Fruit fly (Drosophila melanogaster) whole organism, embryonic: ENCODE results near the gene CG12115.

ENCODE experiments used
- Antp ChIP-seq: fragments of 200-800 bp; sonication (Bioruptor generic); optimal IDR thresholded peaks from 3 replicates; lab custom pipeline; 2016; ENCODE audit warnings: missing biosample characterization, missing genetic modification characterization
- Atf-2 ChIP-seq: fragments of 200-800 bp; sonication (Bioruptor generic); optimal IDR thresholded peaks from 2 replicates; lab custom pipeline; 2016; ENCODE audit warnings: missing biosample characterization, missing genetic modification characterization
- B-H2 ChIP-seq: fragments of 200-800 bp; sonication (Bioruptor generic); optimal IDR thresholded peaks from 2 replicates; lab custom pipeline; 2018; ENCODE audit warnings: missing biosample characterization, mild to moderate bottlenecking, missing genetic modification characterization
- CG10209 ChIP-seq: fragments of 200-800 bp; sonication (Bioruptor generic); optimal IDR thresholded peaks from 3 replicates; lab custom pipeline; 2017; ENCODE audit warnings: missing biosample characterization, mild to moderate bottlenecking, missing genetic modification characterization, missing genetic modification reagents
- CG1024 ChIP-seq: fragments of 200-800 bp; sonication (Bioruptor generic); IDR thresholded peaks from 2 replicates; pipeline ENCODE4 v1.3.6; 2022; ENCODE audit warnings: missing biosample characterization, missing genetic modification characterization
- CG10543 ChIP-seq: fragments of 200-800 bp; sonication (Bioruptor generic); optimal IDR thresholded peaks from 3 replicates; lab custom pipeline; 2017; ENCODE audit warnings: missing biosample characterization, mild to moderate bottlenecking, missing genetic modification characterization, moderate library complexity
- CG11085 ChIP-seq: fragments of 200-800 bp; sonication (Bioruptor generic); IDR thresholded peaks from 2 replicates; pipeline ENCODE4 v1.3.6; 2022; ENCODE audit warnings: missing biosample characterization, missing genetic modification characterization
- CG12236 ChIP-seq: fragments of 200-800 bp; sonication (Bioruptor generic); optimal IDR thresholded peaks from 2 replicates; lab custom pipeline; 2016; ENCODE audit warnings: missing biosample characterization, missing genetic modification characterization
- CG12299 ChIP-seq: fragments of 200-800 bp; sonication (Bioruptor generic); optimal IDR thresholded peaks from 2 replicates; lab custom pipeline; 2018; ENCODE audit warnings: missing biosample characterization, mild to moderate bottlenecking, missing genetic modification characterization
- CG12659 ChIP-seq: fragments of 200-800 bp; sonication (Bioruptor generic); optimal IDR thresholded peaks from 3 replicates; lab custom pipeline; 2017; ENCODE audit warnings: mild to moderate bottlenecking, missing biosample characterization, missing genetic modification reagents, missing genetic modification characterization
- CG13123 ChIP-seq: fragments of 200-800 bp; sonication (Bioruptor generic); optimal IDR thresholded peaks from 2 replicates; lab custom pipeline; 2016; ENCODE audit warnings: missing biosample characterization, missing genetic modification characterization
- CG13424 ChIP-seq: fragments of 200-800 bp; sonication (Bioruptor generic); optimal IDR thresholded peaks from 2 replicates; lab custom pipeline; 2019; ENCODE audit warnings: missing biosample characterization, mild to moderate bottlenecking, missing genetic modification characterization, moderate library complexity
- CG15479 ChIP-seq: fragments of 200-800 bp; sonication (Bioruptor generic); optimal IDR thresholded peaks from 3 replicates; lab custom pipeline; 2019; ENCODE audit warnings: missing biosample characterization, mild to moderate bottlenecking, missing genetic modification characterization, moderate library complexity
- CG15696 ChIP-seq: fragments of 200-800 bp; sonication (Bioruptor generic); optimal IDR thresholded peaks from 2 replicates; lab custom pipeline; 2019; ENCODE audit warnings: missing biosample characterization, mild to moderate bottlenecking, missing genetic modification characterization, moderate library complexity
- CG16863 ChIP-seq: fragments of 200-800 bp; sonication (Bioruptor generic); optimal IDR thresholded peaks from 3 replicates; lab custom pipeline; 2016; ENCODE audit warnings: missing biosample characterization, missing genetic modification characterization
- CG18011 ChIP-seq: fragments of 200-800 bp; sonication (Bioruptor generic); optimal IDR thresholded peaks from 2 replicates; lab custom pipeline; 2017; ENCODE audit warnings: missing biosample characterization, missing genetic modification characterization, mild to moderate bottlenecking, moderate library complexity, missing genotype
- CG18476 ChIP-seq: fragments of 200-800 bp; sonication (Bioruptor generic); optimal IDR thresholded peaks from 2 replicates; lab custom pipeline; 2016; ENCODE audit warnings: missing biosample characterization, mild to moderate bottlenecking, missing genetic modification characterization
- CG4707 ChIP-seq: fragments of 200-800 bp; sonication (Bioruptor generic); optimal IDR thresholded peaks from 2 replicates; lab custom pipeline; 2018; ENCODE audit warnings: missing biosample characterization, mild to moderate bottlenecking, missing genetic modification characterization, moderate library complexity
- CG6683 ChIP-seq: fragments of 200-800 bp; sonication (Bioruptor generic); optimal IDR thresholded peaks from 2 replicates; lab custom pipeline; 2017; ENCODE audit warnings: missing biosample characterization, mild to moderate bottlenecking, missing genetic modification characterization, missing genetic modification reagents
- CG6854 ChIP-seq: fragments of 200-800 bp; sonication (Bioruptor generic); optimal IDR thresholded peaks from 3 replicates; lab custom pipeline; 2017; ENCODE audit warnings: missing biosample characterization, mild to moderate bottlenecking, missing genetic modification characterization
- CG7357 ChIP-seq: fragments of 200-800 bp; sonication (Bioruptor generic); IDR thresholded peaks from 3 replicates; pipeline ENCODE4 v1.3.6; 2022; ENCODE audit warnings: missing biosample characterization, missing genetic modification characterization
- CG8478 ChIP-seq: fragments of >200 bp; optimal IDR thresholded peaks from 2 replicates; lab custom pipeline; 2018
- MTF-1 ChIP-seq: fragments of 200-800 bp; sonication (Bioruptor generic); optimal IDR thresholded peaks from 2 replicates; lab custom pipeline; 2018; ENCODE audit warnings: missing biosample characterization, mild to moderate bottlenecking, missing genetic modification characterization, borderline replicate concordance
- Meics ChIP-seq: fragments of 200-800 bp; sonication (Bioruptor generic); optimal IDR thresholded peaks from 2 replicates; lab custom pipeline; 2017; ENCODE audit warnings: missing biosample characterization, mild to moderate bottlenecking, missing genetic modification characterization
- Nf-YB ChIP-seq: fragments of 200-800 bp; sonication (Bioruptor generic); optimal IDR thresholded peaks from 3 replicates; lab custom pipeline; 2019; ENCODE audit warnings: missing biosample characterization, mild to moderate bottlenecking, missing genetic modification characterization, moderate library complexity
- Pdp1 ChIP-seq, 2 experiments: fragments of 200-800 bp; sonication (Bioruptor generic); optimal IDR thresholded peaks; 3 replicates each; lab custom pipeline; 2016; ENCODE audit warnings: missing biosample characterization in 2 of 2, missing genetic modification characterization in 2 of 2, mild to moderate bottlenecking in 1 of 2, moderate library complexity in 1 of 2
- Side ChIP-seq: fragments of 200-800 bp; sonication (Bioruptor generic); optimal IDR thresholded peaks from 2 replicates; lab custom pipeline; 2016; ENCODE audit warnings: missing biosample characterization, missing genetic modification characterization
- ab ChIP-seq: fragments of 200-800 bp; sonication (Bioruptor generic); optimal IDR thresholded peaks from 2 replicates; lab custom pipeline; 2016; ENCODE audit warnings: missing biosample characterization, missing genetic modification characterization
- al ChIP-seq: fragments of 200-800 bp; sonication (Bioruptor generic); IDR thresholded peaks from 2 replicates; pipeline ENCODE4 v1.3.6; 2022; ENCODE audit warnings: missing biosample characterization, missing genetic modification characterization
- ap ChIP-seq: fragments of 200-800 bp; sonication (Bioruptor generic); IDR thresholded peaks from 2 replicates; pipeline ENCODE4 v1.3.6; 2022; ENCODE audit warnings: missing biosample characterization, missing genetic modification characterization
- bsh ChIP-seq, 2 experiments: fragments of 200-800 bp; sonication (Bioruptor generic); optimal IDR thresholded peaks; 2 replicates each; lab custom pipeline; 2017 to 2018; ENCODE audit warnings: mild to moderate bottlenecking in 2 of 2, missing biosample characterization in 2 of 2, missing genetic modification characterization in 2 of 2, moderate library complexity in 1 of 2
- cas ChIP-seq: fragments of 200-800 bp; sonication (Bioruptor generic); IDR thresholded peaks from 2 replicates; pipeline ENCODE4 v1.3.6; 2022; ENCODE audit warnings: missing biosample characterization, missing genetic modification characterization
- cato ChIP-seq: fragments of 200-800 bp; sonication (Bioruptor generic); optimal IDR thresholded peaks from 2 replicates; lab custom pipeline; 2016; ENCODE audit warnings: missing biosample characterization, missing genetic modification characterization, borderline replicate concordance
- caup ChIP-seq: fragments of 200-800 bp; sonication (Bioruptor generic); optimal IDR thresholded peaks from 3 replicates; lab custom pipeline; 2017; ENCODE audit warnings: missing biosample characterization, mild to moderate bottlenecking, missing genetic modification characterization, moderate library complexity; ENCODE audit not compliant: severe bottlenecking
- crp ChIP-seq, 2 experiments: fragments of 200-800 bp; sonication (Bioruptor generic); optimal IDR thresholded peaks; 2 replicates in 1 of 2; 3 replicates in 1 of 2; lab custom pipeline; 2017; ENCODE audit warnings: missing biosample characterization in 2 of 2, missing genetic modification characterization in 2 of 2, mild to moderate bottlenecking in 1 of 2, moderate library complexity in 1 of 2
- en ChIP-seq: fragments of 200-800 bp; sonication (Bioruptor generic); optimal IDR thresholded peaks from 2 replicates; lab custom pipeline; 2016; ENCODE audit warnings: missing biosample characterization, missing genetic modification characterization
- eve ChIP-seq, 2 experiments: fragments of >200 bp; optimal IDR thresholded peaks; 2 replicates each; lab custom pipeline; 2017; ENCODE audit warnings: missing biosample characterization in 2 of 2, missing genetic modification characterization in 2 of 2
- gcm2 ChIP-seq: fragments of 200-800 bp; sonication (Bioruptor generic); optimal IDR thresholded peaks from 2 replicates; lab custom pipeline; 2016; ENCODE audit warnings: missing biosample characterization, missing genetic modification characterization
- gsb ChIP-seq: fragments of 200-800 bp; sonication (Bioruptor generic); IDR thresholded peaks from 2 replicates; pipeline ENCODE4 v1.3.6; 2022; ENCODE audit warnings: missing biosample characterization, missing genetic modification characterization
- jumu ChIP-seq: fragments of 200-800 bp; sonication (Bioruptor generic); optimal IDR thresholded peaks from 3 replicates; lab custom pipeline; 2016; ENCODE audit warnings: missing biosample characterization, missing genetic modification characterization
- kay ChIP-seq: fragments of 200-800 bp; sonication (Bioruptor generic); optimal IDR thresholded peaks from 2 replicates; lab custom pipeline; 2016; ENCODE audit warnings: missing biosample characterization, missing genetic modification characterization
- lov ChIP-seq, 2 experiments: fragments of 200-800 bp in 1 of 2; fragments of >200 bp in 1 of 2; sonication (Bioruptor generic) in 1 of 2; IDR thresholded peaks in 1 of 2; optimal IDR thresholded peaks in 1 of 2; 2 replicates in 1 of 2; 3 replicates in 1 of 2; pipeline versions ENCODE4 v1.3.6 to Lab custom; 2017 to 2022; ENCODE audit warnings: missing biosample characterization in 1 of 2, missing genetic modification characterization in 1 of 2
- oc ChIP-seq: fragments of 200-800 bp; sonication (Bioruptor generic); optimal IDR thresholded peaks from 2 replicates; lab custom pipeline; 2018; ENCODE audit warnings: missing biosample characterization, mild to moderate bottlenecking, missing genetic modification characterization, moderate library complexity
- pb ChIP-seq: fragments of 200-800 bp; sonication (Bioruptor generic); optimal IDR thresholded peaks from 3 replicates; lab custom pipeline; 2016; ENCODE audit warnings: missing biosample characterization, missing genetic modification characterization
- repo ChIP-seq: fragments of 200-800 bp; sonication (Bioruptor generic); optimal IDR thresholded peaks from 2 replicates; lab custom pipeline; 2016; ENCODE audit warnings: missing biosample characterization, missing genetic modification characterization
- run ChIP-seq: fragments of 200-800 bp; sonication (Bioruptor generic); optimal IDR thresholded peaks from 3 replicates; lab custom pipeline; 2018; ENCODE audit warnings: missing biosample characterization, mild to moderate bottlenecking, missing genetic modification characterization
- sqz ChIP-seq: fragments of 200-800 bp; sonication (Bioruptor generic); optimal IDR thresholded peaks from 3 replicates; lab custom pipeline; 2018; ENCODE audit warnings: missing biosample characterization, mild to moderate bottlenecking, missing genetic modification characterization
- tgo ChIP-seq: fragments of 200-800 bp; sonication (Bioruptor generic); IDR thresholded peaks from 3 replicates; pipeline ENCODE4 v1.3.6; 2022; ENCODE audit warnings: missing biosample characterization, missing genetic modification characterization

Gene CG12115

DNA sequence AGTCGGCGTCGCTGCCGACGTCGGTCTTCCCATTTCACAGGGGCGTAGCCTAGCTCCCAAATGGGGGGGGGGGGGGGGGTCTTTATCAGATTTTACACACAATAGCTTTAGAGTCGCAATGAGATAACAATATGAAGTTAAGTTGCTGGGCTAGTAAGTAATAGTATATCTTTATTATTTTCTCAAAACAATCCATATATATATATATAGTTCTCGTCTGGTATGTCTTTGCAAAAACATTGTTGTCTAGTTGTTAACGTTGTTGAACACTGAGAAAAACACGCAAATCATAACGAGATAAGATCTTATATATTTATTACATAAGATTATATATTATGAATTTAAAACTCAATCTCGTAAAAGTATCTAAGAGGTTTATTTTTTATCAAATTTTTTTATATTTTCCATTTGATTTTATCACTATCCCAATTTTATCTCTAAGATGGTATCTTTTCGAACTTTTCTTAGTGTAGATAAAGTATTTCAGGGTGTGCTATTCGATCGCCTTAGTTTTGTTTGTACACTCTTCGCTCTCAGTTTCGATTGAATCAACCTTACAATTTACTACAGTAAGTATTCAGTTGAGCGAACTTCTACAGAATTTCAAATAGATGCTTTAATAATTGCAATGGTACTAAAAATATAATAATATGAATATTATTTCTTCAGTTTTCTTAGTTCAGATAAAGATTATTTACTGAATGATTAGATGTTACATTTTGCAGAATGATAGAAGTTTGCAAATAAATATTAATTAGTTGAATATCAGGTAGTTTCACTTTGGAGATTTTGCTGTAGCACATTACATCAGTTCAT is 11.7 kb upstream of the CG12115 start (continued):
- TF ChIP-seq CG15696 (tag; lab: Kevin White, UChicago), result peak; percentile 34
- no peak for TF ChIP-seq CG15479
- no peak for TF ChIP-seq CG12236 (GFP tag; lab: Kevin White, UChicago)
- TF ChIP-seq eve (GFP tag; optimal IDR thresholded peaks at IDR 0.05; lab: Kevin White, UChicago), result no peak
- TF ChIP-seq Nf-YB (GFP tag; lab: Kevin White, UChicago), result peak; percentile 58
- peak; percentile 46 for TF ChIP-seq ap (GFP tag; lab: Robert Waterston, UW)
- peak in 1 of 2 experiments; percentile 39 for TF ChIP-seq bsh (GFP tag; optimal IDR thresholded peaks at IDR 0.05; lab: Kevin White, UChicago)
- no peak for TF ChIP-seq gcm2
- no peak for TF ChIP-seq CG1024 (GFP tag; lab: Robert Waterston, UW)
- TF ChIP-seq CG18476 (GFP tag; lab: Kevin White, UChicago), result no peak
- no peak for TF ChIP-seq Antp
- peak; percentile 93 for TF ChIP-seq Meics
- no peak for TF ChIP-seq CG13123
- no peak for TF ChIP-seq CG4707 (GFP tag; lab: Kevin White, UChicago)
- TF ChIP-seq Side (GFP tag; lab: Kevin White, UChicago), result no peak
- TF ChIP-seq CG10543 (GFP tag; lab: Kevin White, UChicago), result peak; percentile 76
- no peak for TF ChIP-seq CG16863 (GFP tag; lab: Kevin White, UChicago)
- peak; percentile 63 for TF ChIP-seq MTF-1 (GFP tag; lab: Kevin White, UChicago)
- no peak for TF ChIP-seq crp (GFP tag; optimal IDR thresholded peaks at IDR 0.05; lab: Kevin White, UChicago)
- peak; percentile 83 for TF ChIP-seq gsb (GFP tag; lab: Robert Waterston, UW)
- TF ChIP-seq CG13424 (tag; lab: Kevin White, UChicago), result peak; percentile 66
- peak; percentile 59 for TF ChIP-seq CG6854 (GFP tag; lab: Kevin White, UChicago)
- TF ChIP-seq repo (GFP tag; lab: Kevin White, UChicago), result no peak
- TF ChIP-seq CG10209, result peak; percentile 74
- no peak for TF ChIP-seq sqz
- TF ChIP-seq CG11085 (GFP tag; lab: Robert Waterston, UW), result peak; percentile 81
- peak; percentile 63 for TF ChIP-seq CG18011 (GFP tag; lab: Kevin White, UChicago)
- no peak for TF ChIP-seq en (GFP tag; lab: Kevin White, UChicago)
- TF ChIP-seq al (GFP tag; lab: Robert Waterston, UW), result peak; percentile 92
- TF ChIP-seq kay (GFP tag; lab: Kevin White, UChicago), result no peak
- TF ChIP-seq cato (GFP tag; lab: Kevin White, UChicago), result no peak
- TF ChIP-seq run (tag; lab: Kevin White, UChicago), result no peak
- peak; percentile 68 for TF ChIP-seq CG6683 (GFP tag; lab: Kevin White, UChicago)
- peak; percentile 55 for TF ChIP-seq CG12299 (tag; lab: Kevin White, UChicago)
- TF ChIP-seq ab (GFP tag; lab: Kevin White, UChicago), result no peak
- TF ChIP-seq CG7357 (GFP tag; lab: Robert Waterston, UW), result peak; percentile 69
- no peak for TF ChIP-seq pb (GFP tag; lab: Kevin White, UChicago)
- TF ChIP-seq tgo (GFP tag; lab: Robert Waterston, UW), result peak; percentile 82; the same call in 2 of the 3 replicates
- no peak for TF ChIP-seq jumu (GFP tag; lab: Kevin White, UChicago)
- TF ChIP-seq caup (GFP tag; lab: Kevin White, UChicago), result peak; percentile 87
- TF ChIP-seq B-H2 (GFP tag; lab: Kevin White, UChicago), result peak; percentile 83
- TF ChIP-seq Atf-2 (GFP tag; lab: Kevin White, UChicago), result no peak
- no peak for TF ChIP-seq lov (optimal IDR thresholded peaks at IDR 0.05; lab: Kevin White, UChicago)
- 0 out of 3 replicates have a peak, but pooled peaks have one; percentile 42 for TF ChIP-seq lov (GFP tag; IDR thresholded peaks at IDR 0.05; lab: Robert Waterston, UW)
- no peak for TF ChIP-seq CG8478
- peak; percentile 76 for TF ChIP-seq cas
- TF ChIP-seq oc (tag; lab: Kevin White, UChicago), result no peak
- no peak for TF ChIP-seq Pdp1 (GFP tag; optimal IDR thresholded peaks at IDR 0.05; lab: Kevin White, UChicago)
- peak; percentile 87 for TF ChIP-seq CG12659
